Worm (Caenorhabditis elegans) whole organism, L4/young adult: ENCODE measurements around the gene R03G8.1.

Experiments used
- W03F9.2 ChIP-seq: fragments of 150-350 bp; optimal IDR thresholded peaks from 2 replicates; lab custom pipeline; 2014; ENCODE audit warnings: missing biosample characterization, missing genetic modification characterization
- dao-5 ChIP-seq: sonication (generic microtip); optimal IDR thresholded peaks from 2 replicates; lab custom pipeline; 2016; ENCODE audit warnings: missing genotype, missing genetic modification characterization, moderate library complexity, missing compliant biosample characterization
- him-1 ChIP-seq: sonication (generic microtip); optimal IDR thresholded peaks from 2 replicates; lab custom pipeline; 2016; ENCODE audit warnings: missing genotype, missing genetic modification reagents, missing genetic modification characterization, missing compliant biosample characterization

- TF ChIP-seq him-1 (no peak), dao-5 (tag; lab: Kevin White, UChicago) (no peak), W03F9.2 (tag; lab: Kevin White, UChicago) (no peak)
Measured at ce11 chrX:13116380-13116779, 32.0 kb downstream of the R03G8.1 start.
